Fruit fly (Drosophila melanogaster): ENCODE measurements around the gene robo2.

The robo2 gene

dm6 chr2L:1442052-1442677, 21.9 kb upstream of the robo2 start, which contains the start of gene CG43402:
Gene CG43402 (plus strand): TSS chr2L:1442627.
- peak; percentile 19 for TF ChIP-seq Eip78C (GFP tag)
- no peak for TF ChIP-seq OdsH (GFP tag; optimal IDR thresholded peaks at IDR 0.05)
- TF ChIP-seq svp (GFP tag) = peak; percentile 96

dm6 chr2L:1439790-1440422, 19.7 kb upstream of the robo2 start:
- peak; percentile 76 for TF ChIP-seq CG8632 (GFP tag; optimal IDR thresholded peaks at IDR 0.05)
- TF ChIP-seq CG16779 (tag; optimal IDR thresholded peaks at IDR 0.05) = peak; percentile 2
- peak; percentile 72 for TF ChIP-seq dsx (GFP tag; optimal IDR thresholded peaks at IDR 0.05; ENCODE audit: poor library complexity, severe bottlenecking)
- TF ChIP-seq Sox14 (GFP tag; optimal IDR thresholded peaks at IDR 0.05) = peak; percentile 85
- peak; percentile 51 for TF ChIP-seq Lpt (GFP tag; optimal IDR thresholded peaks at IDR 0.05)
- peak; percentile 57 for TF ChIP-seq CG4318 (GFP tag; optimal IDR thresholded peaks at IDR 0.05)
- no peak for TF ChIP-seq Eip93F (GFP tag; optimal IDR thresholded peaks at IDR 0.05)
- peak; percentile 71 for TF ChIP-seq CG7368 (GFP tag; optimal IDR thresholded peaks at IDR 0.05)
- peak; percentile 74 for TF ChIP-seq CG3919 (GFP tag; optimal IDR thresholded peaks at IDR 0.05)
- peak; percentile 78 for TF ChIP-seq CG32006 (GFP tag; optimal IDR thresholded peaks at IDR 0.05)
- TF ChIP-seq CG1621 (tag; optimal IDR thresholded peaks at IDR 0.05) = peak; percentile 72
- no peak for TF ChIP-seq CG11294 (GFP tag; IDR thresholded peaks at IDR 0.05)
- TF ChIP-seq Ets96B (tag; optimal IDR thresholded peaks at IDR 0.05) = peak; percentile 77
- TF ChIP-seq eg (GFP tag; IDR thresholded peaks at IDR 0.05) = 0 out of 3 replicates have a peak, but pooled peaks have one; percentile 7
- TF ChIP-seq CG11762 (GFP tag; optimal IDR thresholded peaks at IDR 0.05; ENCODE audit: insufficient read depth) = peak; percentile 76
- peak; percentile 81 for TF ChIP-seq achi (GFP tag; optimal IDR thresholded peaks at IDR 0.05)
- no peak for TF ChIP-seq Hr38 (GFP tag; optimal IDR thresholded peaks at IDR 0.05)
- TF ChIP-seq CG31627 (GFP tag; optimal IDR thresholded peaks at IDR 0.05) = peak; percentile 70
- peak; percentile 75 for TF ChIP-seq topi (GFP tag; optimal IDR thresholded peaks at IDR 0.05)
- TF ChIP-seq CG6854 (GFP tag; optimal IDR thresholded peaks at IDR 0.05) = peak; percentile 21
- TF ChIP-seq pdm3 (GFP tag; optimal IDR thresholded peaks at IDR 0.05) = peak; percentile 83
- TF ChIP-seq Met (GFP tag; optimal IDR thresholded peaks at IDR 0.05) = peak; percentile 77
- TF ChIP-seq Blimp-1 (GFP tag; optimal IDR thresholded peaks at IDR 0.05) = peak; percentile 4
- peak; percentile 61 for TF ChIP-seq CG11902 (GFP tag; optimal IDR thresholded peaks at IDR 0.05)
- TF ChIP-seq net (GFP tag; optimal IDR thresholded peaks at IDR 0.05) = peak; percentile 66
- peak; percentile 50 for TF ChIP-seq CG6276 (GFP tag; optimal IDR thresholded peaks at IDR 0.05)
- TF ChIP-seq Hr4 (GFP tag; optimal IDR thresholded peaks at IDR 0.05) = peak; percentile 56
- peak; percentile 71 for TF ChIP-seq Hr39 (GFP tag; optimal IDR thresholded peaks at IDR 0.05)
- peak; percentile 73 for TF ChIP-seq esn (GFP tag; optimal IDR thresholded peaks at IDR 0.05)
- peak; percentile 15 for TF ChIP-seq vri (GFP tag; optimal IDR thresholded peaks at IDR 0.05)
- TF ChIP-seq ss (GFP tag; optimal IDR thresholded peaks at IDR 0.05) = peak; percentile 60 to 79
- TF ChIP-seq CG34406 (GFP tag; optimal IDR thresholded peaks at IDR 0.05) = peak; percentile 76
- peak; percentile 70 for TF ChIP-seq CG3032 (tag; optimal IDR thresholded peaks at IDR 0.05)
- TF ChIP-seq Smox (GFP tag; optimal IDR thresholded peaks at IDR 0.05) = peak; percentile 66
- peak; percentile 72 for TF ChIP-seq lz (GFP tag; optimal IDR thresholded peaks at IDR 0.05)
- TF ChIP-seq dac (GFP tag; optimal IDR thresholded peaks at IDR 0.05) = peak; percentile 62
- peak; percentile 72 for TF ChIP-seq CG8319 (GFP tag; optimal IDR thresholded peaks at IDR 0.05)
- TF ChIP-seq fd59A (GFP tag; optimal IDR thresholded peaks at IDR 0.05) = peak; percentile 75
- peak; percentile 82 for TF ChIP-seq CG6808 (GFP tag; optimal IDR thresholded peaks at IDR 0.05)
- TF ChIP-seq salr (GFP tag; optimal IDR thresholded peaks at IDR 0.05) = peak; percentile 53 to 78
- TF ChIP-seq Eip78C (GFP tag) = peak; percentile 96
- peak; percentile 52 for TF ChIP-seq CG9139 (GFP tag; optimal IDR thresholded peaks at IDR 0.05)
- no peak for TF ChIP-seq fd85E (GFP tag; optimal IDR thresholded peaks at IDR 0.05)
- peak; percentile 79 for TF ChIP-seq CG6792 (GFP tag; optimal IDR thresholded peaks at IDR 0.05)
- TF ChIP-seq Ets21C (GFP tag; optimal IDR thresholded peaks at IDR 0.05) = peak; percentile 65
- TF ChIP-seq CG10669 (GFP tag; optimal IDR thresholded peaks at IDR 0.05) = peak; percentile 77
